Worm (Caenorhabditis elegans) whole organism, young adult: ENCODE results near the gene ZK809.5.

Experiments used
- bed-1 ChIP-seq: fragments of 200-800 bp; sonication (Bioruptor generic); IDR thresholded peaks from 2 replicates; pipeline ENCODE4 v1.3.6; 2022; ENCODE audit warnings: missing genetic modification reagents, missing genetic modification characterization, missing compliant biosample characterization
- hsf-1 ChIP-seq: fragments of 200-800 bp; sonication (Bioruptor generic); IDR thresholded peaks from 2 replicates; pipeline ENCODE4 v1.3.6; 2022; ENCODE audit warnings: missing genetic modification reagents, missing genetic modification characterization, missing compliant biosample characterization
- lag-1 ChIP-seq: fragments of 200-800 bp; sonication (Bioruptor generic); IDR thresholded peaks from 2 replicates; pipeline ENCODE4 v1.3.6; 2022; ENCODE audit warnings: missing genetic modification reagents, missing genetic modification characterization, missing compliant biosample characterization
- snpc-4 ChIP-seq, 5 experiments: fragments of 150-350 bp in 1 of 5; sonication (generic microtip) in 4 of 5; optimal IDR thresholded peaks; 2 replicates each; lab custom pipeline; 2014 to 2018; ENCODE audit warnings: missing genetic modification characterization in 5 of 5, missing biosample characterization in 3 of 5, antibody characterized with exemption in 2 of 5, mild to moderate bottlenecking in 2 of 5, missing compliant biosample characterization in 2 of 5, missing genotype in 2 of 5, moderate library complexity in 2 of 5, missing genetic modification reagents in 1 of 5
- somi-1 ChIP-seq: fragments of 200-800 bp; sonication (Bioruptor generic); optimal IDR thresholded peaks from 2 replicates; lab custom pipeline; 2018; ENCODE audit warnings: mild to moderate bottlenecking, missing genetic modification characterization, missing compliant biosample characterization

ce11 chrIV:11650344-11650743 lies 6.2 kb upstream of the ZK809.5 start:
- TF ChIP-seq somi-1 (GFP tag; lab: Kevin White, UChicago) (no peak), hsf-1 (no peak), snpc-4 (GFP tag; optimal IDR thresholded peaks at IDR 0.05; lab: Kevin White, UChicago) (no peak), snpc-4 (tag; optimal IDR thresholded peaks at IDR 0.05; lab: Kevin White, UChicago) (no peak), bed-1 (GFP tag; lab: Robert Waterston, UW) (no peak), lag-1 (GFP tag; lab: Robert Waterston, UW) (no peak)
